Worm (Caenorhabditis elegans): ENCODE results near the gene C35C5.9.
A peak's percentile ranks its signal among the peaks of the same experiment; 100 is the strongest.

C35C5.9 gene

ce11 chrX:11551808-11552207 lies 15.4 kb downstream of the C35C5.9 start:
- no peak for TF ChIP-seq ceh-6 (GFP tag; optimal IDR thresholded peaks at IDR 0.05)
- TF ChIP-seq pha-4 (tag; optimal IDR thresholded peaks at IDR 0.05), result no peak

ce11 chrX:11552879-11553278 lies 16.5 kb downstream of the C35C5.9 start:
- peak; percentile 27 for TF ChIP-seq ceh-31 (tag; optimal IDR thresholded peaks at IDR 0.05)
- peak; percentile 50 for TF ChIP-seq unc-42 (tag; optimal IDR thresholded peaks at IDR 0.05)
- TF ChIP-seq fax-1 (tag; optimal IDR thresholded peaks at IDR 0.05), result no peak
- TF ChIP-seq ceh-19 (GFP tag; optimal IDR thresholded peaks at IDR 0.05), result no peak
- no peak for TF ChIP-seq fkh-6 (tag; optimal IDR thresholded peaks at IDR 0.05)
- no peak for TF ChIP-seq madf-2 (tag; optimal IDR thresholded peaks at IDR 0.05)
- no peak for TF ChIP-seq C08G9.2 (tag; optimal IDR thresholded peaks at IDR 0.05)
- no peak for TF ChIP-seq ceh-48 (tag; optimal IDR thresholded peaks at IDR 0.05)
- TF ChIP-seq npax-4 (tag; optimal IDR thresholded peaks at IDR 0.05), result no peak

ce11 chrX:11554522-11554921 lies 18.2 kb downstream of the C35C5.9 start:
- TF ChIP-seq unc-55 (GFP tag; optimal IDR thresholded peaks at IDR 0.05), result peak; percentile 42
- TF ChIP-seq ref-2 (tag; optimal IDR thresholded peaks at IDR 0.05), result no peak
- TF ChIP-seq ceh-31 (tag; optimal IDR thresholded peaks at IDR 0.05), result peak; percentile 30

- TF ChIP-seq ets-4 (tag; optimal IDR thresholded peaks at IDR 0.05) (no peak), ceh-22 (tag; optimal IDR thresholded peaks at IDR 0.05) (no peak)
Observed at ce11 chrX:11555046-11555445, 18.7 kb downstream of the C35C5.9 start.

ce11 chrX:11555527-11556137 lies 19.3 kb downstream of the C35C5.9 start:
- TF ChIP-seq F13H6.1 (tag; optimal IDR thresholded peaks at IDR 0.05) (no peak), ceh-22 (tag; optimal IDR thresholded peaks at IDR 0.05) (no peak), lin-11 (tag; optimal IDR thresholded peaks at IDR 0.05) (no peak), mec-3 (tag; optimal IDR thresholded peaks at IDR 0.05; ENCODE audit: borderline replicate concordance) (no peak), eyg-1 (tag; optimal IDR thresholded peaks at IDR 0.05) (no peak), odd-2 (tag; optimal IDR thresholded peaks at IDR 0.05) (no peak), hlh-8 (tag; optimal IDR thresholded peaks at IDR 0.05) (no peak), hlh-30 (tag; optimal IDR thresholded peaks at IDR 0.05; ENCODE audit: insufficient read depth) (no peak), pat-9 (tag; optimal IDR thresholded peaks at IDR 0.05) (no peak), hlh-13 (GFP tag; optimal IDR thresholded peaks at IDR 0.05) (no peak), T23F11.4 (GFP tag; optimal IDR thresholded peaks at IDR 0.05) (no peak), zip-5 (tag; optimal IDR thresholded peaks at IDR 0.05) (no peak), ceh-9 (tag; optimal IDR thresholded peaks at IDR 0.05) (no peak), ref-2 (tag; optimal IDR thresholded peaks at IDR 0.05) (no peak), npax-4 (tag; optimal IDR thresholded peaks at IDR 0.05) (no peak), ceh-19 (GFP tag; optimal IDR thresholded peaks at IDR 0.05) (no peak), ceh-6 (GFP tag; optimal IDR thresholded peaks at IDR 0.05) (no peak)

- no peak for TF ChIP-seq unc-86 (tag; optimal IDR thresholded peaks at IDR 0.05)
- no peak for TF ChIP-seq ceh-24 (tag; optimal IDR thresholded peaks at IDR 0.05)
- TF ChIP-seq fax-1 (tag; optimal IDR thresholded peaks at IDR 0.05), result no peak
- TF ChIP-seq fkh-6 (tag; optimal IDR thresholded peaks at IDR 0.05), result no peak
Observed at ce11 chrX:11556194-11556739, 19.9 kb downstream of the C35C5.9 start, which contains the start of gene C35C5.10. Gene C35C5.10 (plus strand): TSS chrX:11556244.

- TF ChIP-seq unc-42 (tag; optimal IDR thresholded peaks at IDR 0.05) (peak; percentile 94), ceh-24 (tag; optimal IDR thresholded peaks at IDR 0.05) (no peak)
Observed at ce11 chrX:11558156-11558555, 21.8 kb downstream of the C35C5.9 start.

Data from whole organism, late embryonic.